Fruit fly (Drosophila melanogaster) whole organism, embryonic: Measurements from ENCODE around the gene IntS6.

Source experiments
- Sry-β ChIP-seq: fragments of 200-800 bp; sonication (Bioruptor generic); optimal IDR thresholded peaks from 2 replicates; lab custom pipeline; 2018; ENCODE audit warnings: missing biosample characterization, mild to moderate bottlenecking, missing genetic modification characterization, moderate library complexity
- dati ChIP-seq: fragments of 200-800 bp; sonication (Bioruptor generic); IDR thresholded peaks from 2 replicates; pipeline ENCODE4 v1.3.6; 2022; ENCODE audit warnings: missing biosample characterization, missing genetic modification characterization
- knrl ChIP-seq: fragments of 200-800 bp; sonication (Bioruptor generic); IDR thresholded peaks from 3 replicates; pipeline ENCODE4 v1.3.6; 2022; ENCODE audit warnings: missing biosample characterization, missing genetic modification characterization; ENCODE audit not compliant: partially characterized antibody
- nerfin-1 ChIP-seq: fragments of 200-800 bp; sonication (Bioruptor generic); optimal IDR thresholded peaks from 3 replicates; lab custom pipeline; 2019; ENCODE audit warnings: missing biosample characterization, mild to moderate bottlenecking, missing genetic modification characterization, moderate library complexity
- tx ChIP-seq: fragments of 200-800 bp; sonication (Bioruptor generic); optimal IDR thresholded peaks from 2 replicates; lab custom pipeline; 2016; ENCODE audit warnings: missing biosample characterization, missing genetic modification characterization

dm6 chrX:5696436-5697022 lies 50.5 kb downstream of the IntS6 start:
- TF ChIP-seq Sry-β (GFP tag; lab: Kevin White, UChicago) (peak; percentile 69), dati (GFP tag; lab: Robert Waterston, UW) (peak; percentile 94), knrl (GFP tag; lab: Robert Waterston, UW) (no peak), nerfin-1 (tag; lab: Kevin White, UChicago) (peak; percentile 92), tx (GFP tag; lab: Kevin White, UChicago) (peak; percentile 97)
